Fruit fly (Drosophila melanogaster) whole organism: Measurements from ENCODE around the gene Gas8.

Source experiments
- Dll ChIP-seq: fragments of >200 bp; optimal IDR thresholded peaks from 2 replicates; lab custom pipeline; 2017
- EcR ChIP-seq, 2 experiments: fragments of >200 bp; optimal IDR thresholded peaks; 2 replicates each; lab custom pipeline; 2017; ENCODE audit warnings: missing biosample characterization in 2 of 2, missing genetic modification characterization in 2 of 2, missing genetic modification reagents in 2 of 2
- pan ChIP-seq: fragments of >200 bp; optimal IDR thresholded peaks from 2 replicates; lab custom pipeline; 2017
- psq ChIP-seq: fragments of >200 bp; optimal IDR thresholded peaks from 2 replicates; lab custom pipeline; 2017
- usp ChIP-seq: fragments of >200 bp; optimal IDR thresholded peaks from 2 replicates; lab custom pipeline; 2017; ENCODE audit warnings: missing biosample characterization, missing genetic modification characterization, mixed read lengths

- TF ChIP-seq psq (lab: Kevin White, UChicago) (no peak), pan (lab: Kevin White, UChicago) (no peak), usp (no peak), Dll (lab: Kevin White, UChicago) (no peak), EcR (GFP tag; optimal IDR thresholded peaks at IDR 0.05; lab: Kevin White, UChicago) (no peak)
Measured at dm6 chrX:3448893-3449394, 55.7 kb downstream of the Gas8 start, which contains the start of gene CG12535.
